Worm (Caenorhabditis elegans): ENCODE data around the gene fbxa-64.

DNA sequence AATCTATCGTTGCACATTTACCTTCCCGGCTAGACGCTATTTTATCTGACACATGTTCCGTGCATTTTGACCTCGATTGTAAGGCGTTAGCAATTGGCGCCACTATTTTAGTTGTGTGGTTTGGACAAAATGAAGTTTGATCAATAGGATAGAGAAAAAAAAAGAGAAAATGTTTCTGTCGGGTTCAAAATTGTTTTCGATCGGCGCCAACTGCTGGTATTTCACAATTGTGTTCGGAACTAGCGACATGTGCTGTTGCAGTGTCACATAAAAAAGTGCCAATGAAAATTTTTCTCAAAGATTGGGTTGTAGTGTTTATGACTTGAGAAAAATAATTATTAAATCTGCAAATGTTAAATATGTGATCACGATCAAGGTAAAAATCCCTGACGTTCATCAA is 1.2 kb upstream of the fbxa-64 start:
- TF ChIP-seq unc-62 (GFP tag; optimal IDR thresholded peaks at IDR 0.05): no peak
- TF ChIP-seq ztf-11 (tag; optimal IDR thresholded peaks at IDR 0.05): no peak
- TF ChIP-seq lsy-2 (tag; optimal IDR thresholded peaks at IDR 0.05): no peak
- no peak for TF ChIP-seq hlh-1 (tag; optimal IDR thresholded peaks at IDR 0.05)
- no peak for TF ChIP-seq lin-13 (tag; optimal IDR thresholded peaks at IDR 0.05)
- TF ChIP-seq pha-4 (tag; optimal IDR thresholded peaks at IDR 0.05): no peak
- no peak for TF ChIP-seq ham-2 (GFP tag; optimal IDR thresholded peaks at IDR 0.05)

All from whole organism, mixed stage, embryonic.